Worm (Caenorhabditis elegans): ENCODE data around the gene srh-16.

The srh-16 gene

ce11 chrV:12296794-12297193, 5.1 kb downstream of the srh-16 start (continued):
- no peak for TF ChIP-seq mab-9 (GFP tag; IDR thresholded peaks at IDR 0.05)
- no peak for TF ChIP-seq ceh-88 (GFP tag; IDR thresholded peaks at IDR 0.05)
- no peak for TF ChIP-seq alr-1 (tag; optimal IDR thresholded peaks at IDR 0.05; ENCODE audit: borderline replicate concordance)
- TF ChIP-seq unc-98 (GFP tag; IDR thresholded peaks at IDR 0.05), result no peak
- no peak for TF ChIP-seq ceh-63 (GFP tag; optimal IDR thresholded peaks at IDR 0.05)
- no peak for TF ChIP-seq sup-37 (GFP tag; optimal IDR thresholded peaks at IDR 0.05)
- peak; percentile 74 for TF ChIP-seq nhr-85 (tag)
- no peak for TF ChIP-seq fos-1 (tag; optimal IDR thresholded peaks at IDR 0.05)
- TF ChIP-seq pag-3 (tag; optimal IDR thresholded peaks at IDR 0.05; ENCODE audit: borderline replicate concordance, insufficient read depth), result no peak
- no peak for TF ChIP-seq lin-13 (GFP tag; optimal IDR thresholded peaks at IDR 0.05)
- no peak for TF ChIP-seq unc-30 (tag; optimal IDR thresholded peaks at IDR 0.05)
- TF ChIP-seq tbx-2 (tag; optimal IDR thresholded peaks at IDR 0.05), result no peak
- TF ChIP-seq mep-1 (tag; optimal IDR thresholded peaks at IDR 0.05), result peak; percentile 1
- no peak for TF ChIP-seq isw-1 (GFP tag; IDR thresholded peaks at IDR 0.05)
- no peak for TF ChIP-seq nhr-11 (tag; optimal IDR thresholded peaks at IDR 0.05)
- TF ChIP-seq ceh-82 (tag; optimal IDR thresholded peaks at IDR 0.05), result no peak
- peak; percentile 64 for TF ChIP-seq blmp-1 (tag; optimal IDR thresholded peaks at IDR 0.05)
- TF ChIP-seq nhr-20 (tag; optimal IDR thresholded peaks at IDR 0.05), result peak; percentile 10
- no peak for TF ChIP-seq hlh-4 (tag; optimal IDR thresholded peaks at IDR 0.05)
- TF ChIP-seq zip-4 (GFP tag; optimal IDR thresholded peaks at IDR 0.05), result no peak
- TF ChIP-seq ceh-90 (tag; optimal IDR thresholded peaks at IDR 0.05), result no peak
- TF ChIP-seq nhr-19 (GFP tag; conservative IDR thresholded peaks at IDR 0.05), result no peak
- no peak for TF ChIP-seq grh-1 (GFP tag; IDR thresholded peaks at IDR 0.05)
- no peak for TF ChIP-seq unc-86 (tag; optimal IDR thresholded peaks at IDR 0.05)
- no peak for TF ChIP-seq efl-3 (GFP tag; optimal IDR thresholded peaks at IDR 0.05)
- TF ChIP-seq mdl-1 (tag; optimal IDR thresholded peaks at IDR 0.05), result peak in 1 of 2 experiments; percentile 17

- peak; percentile 43 for TF ChIP-seq blmp-1 (tag; optimal IDR thresholded peaks at IDR 0.05)
- TF ChIP-seq elt-2 (tag; optimal IDR thresholded peaks at IDR 0.05), result peak; percentile 27
- TF ChIP-seq efl-1 (optimal IDR thresholded peaks at IDR 0.05), result no peak
- TF ChIP-seq efl-1 (GFP tag; optimal IDR thresholded peaks at IDR 0.05 in 1 of 2), result peak in 1 of 2 experiments; percentile 54
- no peak for TF ChIP-seq hlh-4 (tag; optimal IDR thresholded peaks at IDR 0.05)
These were observed 6.5 kb downstream of the srh-16 start for ce11 chrV:12298184-12298583.

- TF ChIP-seq F16B12.6 (tag; optimal IDR thresholded peaks at IDR 0.05) (no peak), dpl-1 (GFP tag; optimal IDR thresholded peaks at IDR 0.05) (no peak), rnt-1 (tag; optimal IDR thresholded peaks at IDR 0.05) (no peak), C16A3.4 (tag; optimal IDR thresholded peaks at IDR 0.05) (no peak), efl-1 (optimal IDR thresholded peaks at IDR 0.05) (no peak), efl-1 (GFP tag; optimal IDR thresholded peaks at IDR 0.05 in 1 of 2) (peak in 1 of 2 experiments; percentile 36), lin-13 (GFP tag; optimal IDR thresholded peaks at IDR 0.05) (no peak), lin-14 (GFP tag; optimal IDR thresholded peaks at IDR 0.05) (peak; percentile 35), ztf-11 (tag; optimal IDR thresholded peaks at IDR 0.05) (no peak), mab-9 (GFP tag; IDR thresholded peaks at IDR 0.05) (no peak), hlh-17 (GFP tag; optimal IDR thresholded peaks at IDR 0.05; ENCODE audit: borderline replicate concordance) (no peak), pag-3 (tag; optimal IDR thresholded peaks at IDR 0.05; ENCODE audit: borderline replicate concordance, insufficient read depth) (no peak), vab-15 (tag; optimal IDR thresholded peaks at IDR 0.05) (no peak), elt-3 (tag; optimal IDR thresholded peaks at IDR 0.05) (peak in 2 of 6 experiments; percentile 6 to 23), pax-3 (tag; optimal IDR thresholded peaks at IDR 0.05) (no peak), lsy-2 (tag; optimal IDR thresholded peaks at IDR 0.05) (no peak), unc-30 (tag; optimal IDR thresholded peaks at IDR 0.05) (no peak), nhr-19 (GFP tag; conservative IDR thresholded peaks at IDR 0.05) (0 out of 2 replicates have a peak, but pooled peaks have one; percentile 7), isw-1 (GFP tag; IDR thresholded peaks at IDR 0.05) (no peak), fkh-4 (tag; optimal IDR thresholded peaks at IDR 0.05; ENCODE audit: borderline replicate concordance) (no peak), mep-1 (tag; optimal IDR thresholded peaks at IDR 0.05) (no peak), egl-13 (tag; optimal IDR thresholded peaks at IDR 0.05) (no peak), alr-1 (tag; optimal IDR thresholded peaks at IDR 0.05; ENCODE audit: borderline replicate concordance) (no peak), aha-1 (tag; optimal IDR thresholded peaks at IDR 0.05) (no peak), dsc-1 (tag; optimal IDR thresholded peaks at IDR 0.05) (no peak), zag-1 (tag; optimal IDR thresholded peaks at IDR 0.05) (no peak), mdl-1 (tag; optimal IDR thresholded peaks at IDR 0.05) (no peak), swsn-7 (tag; optimal IDR thresholded peaks at IDR 0.05) (no peak), jun-1 (tag; optimal IDR thresholded peaks at IDR 0.05) (no peak), nhr-28 (tag; optimal IDR thresholded peaks at IDR 0.05) (no peak)
These were observed 7.6 kb downstream of the srh-16 start for ce11 chrV:12299244-12299766.

All from whole organism, L1 larva.